Worm (Caenorhabditis elegans) whole organism, L4 larva: Measurements from ENCODE around the gene srlf-36.

Experiments
- F37D6.2 ChIP-seq: sonication (generic microtip); optimal IDR thresholded peaks from 2 replicates; lab custom pipeline; 2016; ENCODE audit warnings: mild to moderate bottlenecking, missing genetic modification characterization, missing compliant biosample characterization
- T26A8.4 ChIP-seq: fragments of 200-800 bp; sonication (Bioruptor generic); IDR thresholded peaks from 2 replicates; pipeline ENCODE4 v1.3.6; 2022; ENCODE audit warnings: missing genetic modification characterization, missing compliant biosample characterization
- Y105C5A.15 ChIP-seq: fragments of 200-800 bp; sonication (Bioruptor generic); IDR thresholded peaks from 2 replicates; pipeline ENCODE4 v1.3.6; 2022; ENCODE audit warnings: missing genetic modification characterization, missing compliant biosample characterization
- Y48G9A.11 ChIP-seq: fragments of 200-800 bp; sonication (Bioruptor generic); IDR thresholded peaks from 2 replicates; pipeline ENCODE4 v1.3.6; 2022; ENCODE audit warnings: missing genetic modification reagents, missing genetic modification characterization, missing compliant biosample characterization
- attf-4 ChIP-seq: sonication (generic microtip); optimal IDR thresholded peaks from 3 replicates; lab custom pipeline; 2017; ENCODE audit warnings: missing biosample characterization, missing genetic modification characterization
- ceh-32 ChIP-seq: sonication (generic microtip); optimal IDR thresholded peaks from 2 replicates; lab custom pipeline; 2016; ENCODE audit warnings: mild to moderate bottlenecking, missing genetic modification characterization, missing compliant biosample characterization; ENCODE audit not compliant: poor library complexity
- ces-1 ChIP-seq: fragments of 150-350 bp; sonication (generic microtip); optimal IDR thresholded peaks from 4 replicates; lab custom pipeline; 2014; ENCODE audit warnings: missing biosample characterization, missing genetic modification reagents, missing genetic modification characterization
- daf-12 ChIP-seq: fragments of 150-350 bp; optimal IDR thresholded peaks from 2 replicates; lab custom pipeline; 2014; ENCODE audit warnings: missing biosample characterization, missing genetic modification reagents, missing genetic modification characterization
- daf-16 ChIP-seq, 3 experiments: sonication (generic microtip); optimal IDR thresholded peaks; 2 replicates each; lab custom pipeline; 2016 to 2017; ENCODE audit warnings: missing genetic modification characterization in 3 of 3, missing genetic modification reagents in 3 of 3, mild to moderate bottlenecking in 2 of 3, missing compliant biosample characterization in 2 of 3, missing biosample characterization in 1 of 3, moderate library complexity in 1 of 3
- daf-19 ChIP-seq: fragments of 200-800 bp; sonication (Bioruptor generic); conservative IDR thresholded peaks from 2 replicates; pipeline ENCODE4 v1.3.6; 2022; ENCODE audit warnings: missing genetic modification characterization, missing compliant biosample characterization
- daf-8 ChIP-seq: fragments of 200-800 bp; sonication (Bioruptor generic); IDR thresholded peaks from 2 replicates; pipeline ENCODE4 v1.3.6; 2022; ENCODE audit warnings: missing genetic modification characterization, missing compliant biosample characterization
- hlh-11 ChIP-seq: fragments of 200-800 bp; sonication (Bioruptor generic); optimal IDR thresholded peaks from 2 replicates; lab custom pipeline; 2018; ENCODE audit warnings: mild to moderate bottlenecking, missing genetic modification characterization, missing compliant biosample characterization
- hlh-30 ChIP-seq: sonication (generic microtip); optimal IDR thresholded peaks from 2 replicates; lab custom pipeline; 2017; ENCODE audit warnings: antibody characterized with exemption, mild to moderate bottlenecking, missing genetic modification characterization, missing compliant biosample characterization; ENCODE audit not compliant: insufficient read depth
- lin-1 ChIP-seq: fragments of 200-800 bp; sonication (Bioruptor generic); IDR thresholded peaks from 2 replicates; pipeline ENCODE4 v1.3.6; 2022; ENCODE audit warnings: missing genetic modification reagents, missing genetic modification characterization, missing compliant biosample characterization
- lin-15B ChIP-seq: fragments of 150-350 bp; sonication (generic microtip); optimal IDR thresholded peaks from 3 replicates; lab custom pipeline; 2014; ENCODE audit warnings: missing biosample characterization, missing genetic modification characterization
- lin-39 ChIP-seq: fragments of 150-350 bp; optimal IDR thresholded peaks from 2 replicates; lab custom pipeline; 2014; ENCODE audit warnings: missing biosample characterization, missing genetic modification reagents, missing genetic modification characterization
- mdl-1 ChIP-seq, 2 experiments: fragments of 150-350 bp in 1 of 2; sonication (generic microtip) in 1 of 2; optimal IDR thresholded peaks; 2 replicates each; lab custom pipeline; 2014 to 2017; ENCODE audit warnings: missing biosample characterization in 2 of 2, missing genetic modification characterization in 2 of 2
- mxl-3 ChIP-seq: fragments of 200-800 bp; sonication (Bioruptor generic); optimal IDR thresholded peaks from 2 replicates; lab custom pipeline; 2018; ENCODE audit warnings: mild to moderate bottlenecking, missing genetic modification characterization, missing compliant biosample characterization
- nhr-11 ChIP-seq: fragments of 150-350 bp; optimal IDR thresholded peaks from 2 replicates; lab custom pipeline; 2014; ENCODE audit warnings: missing biosample characterization, missing genetic modification characterization
- nhr-25 ChIP-seq: sonication (generic microtip); optimal IDR thresholded peaks from 2 replicates; lab custom pipeline; 2017; ENCODE audit warnings: missing genetic modification characterization, mild to moderate bottlenecking, missing compliant biosample characterization, antibody characterized with exemption, moderate library complexity, borderline replicate concordance; ENCODE audit not compliant: insufficient read depth
- nhr-28 ChIP-seq: fragments of 150-350 bp; optimal IDR thresholded peaks from 2 replicates; lab custom pipeline; 2014; ENCODE audit warnings: missing biosample characterization, missing genetic modification characterization
- nhr-48 ChIP-seq: sonication (generic microtip); optimal IDR thresholded peaks from 2 replicates; lab custom pipeline; 2016; ENCODE audit warnings: mild to moderate bottlenecking, missing genetic modification characterization, missing compliant biosample characterization
- nhr-6 ChIP-seq: fragments of 150-350 bp; optimal IDR thresholded peaks from 2 replicates; lab custom pipeline; 2014; ENCODE audit warnings: missing biosample characterization, missing genetic modification characterization
- pha-4 ChIP-seq, 2 experiments: fragments of 150-350 bp in 1 of 2; fragments of 200-800 bp in 1 of 2; sonication (Bioruptor generic) in 1 of 2; IDR thresholded peaks in 1 of 2; optimal IDR thresholded peaks in 1 of 2; 2 replicates each; pipeline versions ENCODE4 v1.3.6 to Lab custom; 2014 to 2022; ENCODE audit warnings: missing genetic modification characterization in 2 of 2, missing genetic modification reagents in 2 of 2, missing biosample characterization in 1 of 2, missing compliant biosample characterization in 1 of 2
- php-3 ChIP-seq: fragments of 200-800 bp; sonication (Bioruptor generic); IDR thresholded peaks from 2 replicates; pipeline ENCODE4 v1.3.6; 2022; ENCODE audit warnings: missing genetic modification reagents, missing genetic modification characterization, missing compliant biosample characterization
- pqm-1 ChIP-seq: sonication (generic microtip); optimal IDR thresholded peaks from 2 replicates; lab custom pipeline; 2017; ENCODE audit warnings: missing biosample characterization, missing genetic modification characterization
- tag-97 ChIP-seq: fragments of 200-800 bp; sonication (Bioruptor generic); IDR thresholded peaks from 2 replicates; pipeline ENCODE4 v1.3.6; 2022; ENCODE audit warnings: missing genetic modification characterization, missing compliant biosample characterization
- unc-39 ChIP-seq: sonication (generic microtip); optimal IDR thresholded peaks from 2 replicates; lab custom pipeline; 2017; ENCODE audit warnings: missing biosample characterization, missing genetic modification characterization
- zag-1 ChIP-seq: fragments of 150-350 bp; optimal IDR thresholded peaks from 2 replicates; lab custom pipeline; 2014; ENCODE audit warnings: missing biosample characterization, missing genetic modification characterization
- ztf-11 ChIP-seq: fragments of 150-350 bp; optimal IDR thresholded peaks from 2 replicates; lab custom pipeline; 2014; ENCODE audit warnings: missing biosample characterization, missing genetic modification characterization

The srlf-36 gene

DNA sequence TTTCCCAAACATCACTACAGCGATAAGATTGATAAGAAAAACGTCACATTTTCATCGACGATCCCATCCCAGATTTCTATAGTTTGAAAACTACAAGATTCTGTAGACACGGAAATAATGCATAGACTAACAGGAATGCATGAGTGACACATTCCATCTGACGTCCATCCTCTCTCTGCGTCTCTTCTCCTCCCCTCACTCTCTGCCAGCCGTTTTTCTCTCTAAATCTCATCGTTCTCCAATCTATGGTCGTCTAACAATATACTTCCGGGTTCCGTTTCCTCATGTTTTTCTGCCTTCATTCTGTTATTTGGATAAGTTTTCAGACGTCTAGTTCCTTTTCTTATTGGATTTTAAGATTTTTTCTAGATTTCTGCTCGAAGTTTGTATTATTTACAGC, 9.5 kb upstream of the srlf-36 start, which contains the start of gene F48G7.4 (continued):
- TF ChIP-seq pha-4 (GFP tag; IDR thresholded peaks at IDR 0.05; lab: Robert Waterston, UW) = no peak
- TF ChIP-seq pha-4 (tag; optimal IDR thresholded peaks at IDR 0.05; lab: Kevin White, UChicago) = no peak
- no peak for TF ChIP-seq ceh-32
- TF ChIP-seq hlh-11 (tag; lab: Kevin White, UChicago) = peak; percentile 71
- no peak for TF ChIP-seq daf-8 (GFP tag; lab: Robert Waterston, UW)
- no peak for TF ChIP-seq lin-39 (tag; lab: Kevin White, UChicago)
- peak; percentile 24 for TF ChIP-seq nhr-48 (tag; lab: Kevin White, UChicago)
- no peak for TF ChIP-seq php-3 (GFP tag; lab: Robert Waterston, UW)
- no peak for TF ChIP-seq zag-1 (tag; lab: Kevin White, UChicago)
- TF ChIP-seq tag-97 (GFP tag; lab: Robert Waterston, UW) = 0 out of 2 replicates have a peak, but pooled peaks have one; percentile 33
- no peak for TF ChIP-seq ces-1
- TF ChIP-seq nhr-28 = peak; percentile 74
- TF ChIP-seq nhr-6 (tag; lab: Kevin White, UChicago) = peak; percentile 30
- no peak for TF ChIP-seq daf-12 (tag; lab: Kevin White, UChicago)
- no peak for TF ChIP-seq Y48G9A.11 (GFP tag; lab: Robert Waterston, UW)
- TF ChIP-seq ztf-11 = no peak
- peak; percentile 15 for TF ChIP-seq F37D6.2 (tag; lab: Kevin White, UChicago)
- no peak for TF ChIP-seq mxl-3 (GFP tag; lab: Kevin White, UChicago)
- no peak for TF ChIP-seq nhr-25 (tag; lab: Kevin White, UChicago)
- peak in 1 of 2 experiments; percentile 60 for TF ChIP-seq mdl-1 (tag; optimal IDR thresholded peaks at IDR 0.05; lab: Kevin White, UChicago)
- TF ChIP-seq T26A8.4 (GFP tag; lab: Robert Waterston, UW) = no peak
- peak; percentile 79 for TF ChIP-seq hlh-30 (tag; lab: Kevin White, UChicago)
- TF ChIP-seq daf-19 (GFP tag; lab: Robert Waterston, UW) = no peak
- no peak for TF ChIP-seq unc-39
- no peak for TF ChIP-seq lin-15B

- peak; percentile 12 for TF ChIP-seq nhr-11 (tag; lab: Kevin White, UChicago)
- no peak for TF ChIP-seq daf-19 (GFP tag; lab: Robert Waterston, UW)
These were observed 8.3 kb upstream of the srlf-36 start for ce11 chrV:617917-618316.

- no peak for TF ChIP-seq attf-4 (tag; lab: Kevin White, UChicago)
- no peak for TF ChIP-seq daf-16 (GFP tag; optimal IDR thresholded peaks at IDR 0.05; lab: Kevin White, UChicago)
- peak; percentile 55 for TF ChIP-seq daf-16 (tag; optimal IDR thresholded peaks at IDR 0.05; lab: Kevin White, UChicago)
These were observed 5.7 kb upstream of the srlf-36 start, which contains the start of gene F48G7.13 for ce11 chrV:615275-615674. Gene F48G7.13 (plus strand): TSS chrV:615575.

ce11 chrV:610217-610616, 646 bp upstream of the srlf-36 start, which contains the start of gene nhr-90:
Gene nhr-90 (plus strand): TSS chrV:610512.
- TF ChIP-seq nhr-28 (peak; percentile 9), hlh-30 (tag; lab: Kevin White, UChicago) (peak; percentile 70), daf-19 (GFP tag; lab: Robert Waterston, UW) (no peak)

DNA sequence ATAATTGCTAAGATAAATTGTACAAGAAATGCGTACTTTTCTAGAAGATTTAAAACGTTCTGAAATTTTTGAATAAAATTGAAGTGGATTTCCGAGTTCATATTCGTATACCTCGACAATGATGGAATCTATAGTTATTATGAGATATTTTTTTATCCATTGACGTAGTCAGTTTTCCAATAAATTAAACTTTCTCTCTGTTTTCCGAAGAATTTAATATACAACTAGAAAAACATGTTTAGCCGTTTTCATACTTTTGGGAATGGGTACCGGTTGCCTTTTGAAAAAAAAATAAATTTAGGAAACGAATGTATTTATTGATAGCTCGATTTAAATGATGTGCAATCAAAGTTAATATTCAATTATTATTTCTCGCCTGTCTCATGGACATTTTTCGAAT, 727 bp downstream of the srlf-36 start, which contains the start of gene srw-109:
Gene srw-109, minus strand, starts transcription at position 101 of the 400 bp plus-strand sequence.
- TF ChIP-seq lin-1 (GFP tag; lab: Robert Waterston, UW) (no peak), pqm-1 (tag; lab: Kevin White, UChicago) (no peak), Y105C5A.15 (GFP tag; lab: Robert Waterston, UW) (no peak), nhr-25 (tag; lab: Kevin White, UChicago) (no peak)
